Worm (Caenorhabditis elegans) whole organism, midembryonic: ENCODE data around the gene F26D2.13.

Experiments used
- T22C8.4 ChIP-seq: fragments of 200-800 bp; sonication (Bioruptor generic); IDR thresholded peaks from 2 replicates; pipeline ENCODE4 v1.3.6; 2022; ENCODE audit warnings: missing genetic modification characterization, missing compliant biosample characterization
- cog-1 ChIP-seq: sonication (generic microtip); optimal IDR thresholded peaks from 2 replicates; lab custom pipeline; 2016; ENCODE audit warnings: missing genetic modification characterization, missing compliant biosample characterization
- flt-1 ChIP-seq: fragments of 200-800 bp; sonication (Bioruptor generic); IDR thresholded peaks from 2 replicates; pipeline ENCODE4 v1.3.6; 2022; ENCODE audit warnings: missing genetic modification characterization, missing compliant biosample characterization
- klf-2 ChIP-seq: fragments of 200-800 bp; sonication (Bioruptor generic); conservative IDR thresholded peaks from 2 replicates; pipeline ENCODE4 v1.3.6; 2022; ENCODE audit warnings: missing genetic modification reagents, missing genetic modification characterization, missing compliant biosample characterization
- med-1 ChIP-seq: sonication (generic microtip); optimal IDR thresholded peaks from 2 replicates; lab custom pipeline; 2017; ENCODE audit warnings: missing genetic modification characterization, mild to moderate bottlenecking, missing compliant biosample characterization, antibody characterized with exemption, missing genetic modification reagents; ENCODE audit not compliant: insufficient read depth
- ref-1 ChIP-seq: fragments of 200-800 bp; sonication (Bioruptor generic); conservative IDR thresholded peaks from 2 replicates; pipeline ENCODE4 v1.3.6; 2022; ENCODE audit warnings: missing genetic modification reagents, missing genetic modification characterization, missing compliant biosample characterization
- tab-1 ChIP-seq: fragments of 200-800 bp; sonication (Bioruptor generic); IDR thresholded peaks from 2 replicates; pipeline ENCODE4 v1.3.6; 2022; ENCODE audit warnings: missing genetic modification characterization, missing compliant biosample characterization
- ztf-23 ChIP-seq: fragments of 200-800 bp; sonication (Bioruptor generic); IDR thresholded peaks from 2 replicates; pipeline ENCODE4 v1.3.6; 2022; ENCODE audit warnings: missing genetic modification reagents, missing genetic modification characterization, missing compliant biosample characterization
- ztf-29 ChIP-seq: fragments of 200-800 bp; sonication (Bioruptor generic); IDR thresholded peaks from 2 replicates; pipeline ENCODE4 v1.3.6; 2022; ENCODE audit warnings: missing genetic modification reagents, missing genetic modification characterization, missing compliant biosample characterization

F26D2.13 gene

ce11 chrV:16435510-16435909 is at the start of gene F26D2.13, which contains the start of gene F26D2.14:
Gene F26D2.13 (minus strand): TSS chrV:16435610.
Gene F26D2.14 (plus strand): TSS chrV:16435855.
- TF ChIP-seq ztf-23 (GFP tag; lab: Robert Waterston, UW) = no peak
- no peak for TF ChIP-seq cog-1 (tag; lab: Kevin White, UChicago)
- no peak for TF ChIP-seq T22C8.4 (GFP tag; lab: Robert Waterston, UW)
- no peak for TF ChIP-seq med-1 (GFP tag; lab: Kevin White, UChicago)

ce11 chrV:16483681-16484080 is 48.3 kb upstream of the F26D2.13 start, which contains the start of gene srh-139:
Gene srh-139 (plus strand): TSS chrV:16483981.
- TF ChIP-seq ref-1 (GFP tag; lab: Robert Waterston, UW) (no peak), med-1 (GFP tag; lab: Kevin White, UChicago) (no peak), ztf-23 (GFP tag; lab: Robert Waterston, UW) (no peak), flt-1 (GFP tag; lab: Robert Waterston, UW) (no peak), tab-1 (no peak), klf-2 (GFP tag; lab: Robert Waterston, UW) (no peak), ztf-29 (GFP tag; lab: Robert Waterston, UW) (no peak), cog-1 (tag; lab: Kevin White, UChicago) (no peak), T22C8.4 (GFP tag; lab: Robert Waterston, UW) (no peak)

DNA sequence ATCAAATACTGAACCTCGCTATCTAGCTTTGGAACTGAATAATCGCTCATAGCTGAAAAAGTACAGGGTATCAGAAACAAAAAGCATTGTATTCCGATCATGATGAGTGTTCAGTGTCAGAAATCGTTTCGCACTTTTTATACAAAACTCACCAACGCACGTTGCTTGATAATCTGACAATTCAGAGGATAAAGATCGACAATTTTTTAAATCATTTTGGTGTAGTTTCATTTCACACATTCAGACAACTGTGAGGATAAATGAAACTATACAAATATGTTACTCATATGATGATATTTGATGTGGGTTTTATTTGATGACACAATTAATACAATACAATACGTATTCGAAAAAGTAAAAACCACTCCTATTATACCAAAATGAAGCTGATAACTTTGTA is 47.6 kb upstream of the F26D2.13 start, which contains the start of gene F57E7.2:
TSS of gene F57E7.2 (minus strand) at position 101 of the 400 bp plus-strand sequence.
- TF ChIP-seq cog-1 (tag; lab: Kevin White, UChicago) (no peak), flt-1 (GFP tag; lab: Robert Waterston, UW) (no peak), med-1 (GFP tag; lab: Kevin White, UChicago) (no peak), klf-2 (GFP tag; lab: Robert Waterston, UW) (no peak), ztf-23 (GFP tag; lab: Robert Waterston, UW) (no peak), ztf-29 (GFP tag; lab: Robert Waterston, UW) (no peak), tab-1 (no peak)

DNA sequence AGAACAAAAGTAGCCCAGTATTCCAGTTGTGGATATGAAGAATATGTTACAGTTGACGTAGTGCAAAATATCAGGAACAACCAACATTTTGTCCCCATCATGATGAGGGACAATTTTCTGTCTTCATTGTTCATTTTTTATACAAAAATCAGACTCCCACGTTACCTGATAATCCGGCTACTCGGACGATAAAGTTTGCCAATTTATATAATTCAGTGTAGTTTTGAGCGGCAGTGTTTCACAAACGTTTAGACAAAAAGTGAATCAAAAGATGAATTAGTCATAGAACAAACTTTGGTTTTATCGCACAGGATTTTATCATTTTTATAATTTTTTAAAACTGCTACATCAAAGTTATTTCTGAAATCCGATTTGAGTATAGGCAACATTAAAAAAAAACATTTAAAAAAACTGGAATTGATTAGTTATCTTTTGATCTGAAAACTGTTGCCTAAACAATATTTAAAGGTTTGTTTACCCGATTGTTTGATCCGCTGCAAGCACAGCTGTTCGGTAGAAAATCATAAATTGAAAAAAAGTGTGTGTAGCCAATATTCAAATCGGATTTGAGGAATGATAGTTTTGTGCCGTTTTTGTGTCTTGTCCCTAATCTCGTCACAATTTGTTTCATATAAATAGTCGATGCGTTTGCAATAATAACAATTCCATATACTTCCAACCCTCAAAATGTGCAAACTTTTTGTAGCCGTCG is 45.7 kb upstream of the F26D2.13 start, which contains the start of the genes F57E7.4 and spig-6:
TSS of gene F57E7.4 (minus strand) at position 101 of the 712 bp plus-strand sequence.
TSS of gene spig-6 (plus strand) at position 662 of the 712 bp plus-strand sequence.
- TF ChIP-seq ztf-23 (GFP tag; lab: Robert Waterston, UW) (no peak), ztf-29 (GFP tag; lab: Robert Waterston, UW) (no peak), ref-1 (GFP tag; lab: Robert Waterston, UW) (no peak), med-1 (GFP tag; lab: Kevin White, UChicago) (no peak)

ce11 chrV:16479275-16479674 is 43.9 kb upstream of the F26D2.13 start, which contains the start of gene T08G3.11:
Gene T08G3.11 (minus strand): TSS chrV:16479375.
- TF ChIP-seq med-1 (GFP tag; lab: Kevin White, UChicago) = no peak

DNA sequence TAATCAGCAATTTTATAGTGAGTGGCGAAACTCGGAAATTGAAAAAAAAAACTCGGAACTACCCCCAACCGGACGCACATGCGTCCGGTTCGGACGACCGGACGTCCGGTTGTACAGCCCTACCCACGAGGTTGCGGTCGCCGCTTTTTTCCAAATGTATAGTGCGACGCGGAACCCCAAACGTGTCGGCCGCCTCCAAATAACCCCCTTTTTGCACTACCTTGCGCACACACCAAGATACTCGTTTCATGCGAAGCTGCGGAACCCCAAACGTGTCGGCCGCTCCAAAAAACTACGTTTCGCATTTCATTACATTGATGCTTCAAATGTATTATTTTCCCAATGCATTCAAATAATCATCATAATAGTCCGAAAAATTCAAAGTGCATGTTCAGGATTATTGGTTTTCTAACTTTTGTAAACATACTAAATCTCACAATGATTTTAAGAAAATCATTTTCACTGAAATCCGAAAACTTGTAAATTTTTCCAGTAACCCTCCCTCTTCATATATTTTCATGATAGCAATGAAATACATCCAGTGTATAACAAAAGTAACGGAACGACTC is 36.7 kb upstream of the F26D2.13 start, which contains the start of gene srw-35:
TSS of gene srw-35 (plus strand) at position 519 of the 569 bp plus-strand sequence.
- TF ChIP-seq klf-2 (GFP tag; lab: Robert Waterston, UW) (no peak), cog-1 (tag; lab: Kevin White, UChicago) (no peak), T22C8.4 (GFP tag; lab: Robert Waterston, UW) (no peak), med-1 (GFP tag; lab: Kevin White, UChicago) (no peak), ztf-29 (GFP tag; lab: Robert Waterston, UW) (no peak), ref-1 (GFP tag; lab: Robert Waterston, UW) (no peak)

DNA sequence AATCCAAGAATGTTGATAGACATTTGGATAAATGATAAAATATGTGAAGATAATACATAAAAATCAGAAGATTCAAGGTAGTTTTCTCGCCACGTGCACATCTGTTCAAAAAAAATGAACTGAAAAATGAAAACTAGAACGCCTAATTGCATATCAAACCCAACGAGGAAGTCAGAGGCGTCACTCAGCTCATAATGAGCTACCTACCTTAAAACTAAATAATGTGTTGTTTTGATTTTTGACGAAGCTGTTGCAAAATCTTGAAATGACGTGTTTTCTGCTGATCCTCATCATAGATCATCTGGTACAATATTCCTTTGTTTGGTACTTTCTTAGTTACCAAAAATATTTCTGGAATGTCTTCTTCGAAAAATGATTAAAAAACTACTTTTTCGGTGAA is 35.5 kb upstream of the F26D2.13 start, which contains the start of gene srh-138:
TSS of gene srh-138 (minus strand) at position 101 of the 400 bp plus-strand sequence.
- TF ChIP-seq ztf-29 (GFP tag; lab: Robert Waterston, UW) (no peak), T22C8.4 (GFP tag; lab: Robert Waterston, UW) (no peak), cog-1 (tag; lab: Kevin White, UChicago) (no peak), tab-1 (no peak), ref-1 (GFP tag; lab: Robert Waterston, UW) (no peak), ztf-23 (GFP tag; lab: Robert Waterston, UW) (no peak), med-1 (GFP tag; lab: Kevin White, UChicago) (no peak), flt-1 (GFP tag; lab: Robert Waterston, UW) (no peak), klf-2 (GFP tag; lab: Robert Waterston, UW) (no peak)

DNA sequence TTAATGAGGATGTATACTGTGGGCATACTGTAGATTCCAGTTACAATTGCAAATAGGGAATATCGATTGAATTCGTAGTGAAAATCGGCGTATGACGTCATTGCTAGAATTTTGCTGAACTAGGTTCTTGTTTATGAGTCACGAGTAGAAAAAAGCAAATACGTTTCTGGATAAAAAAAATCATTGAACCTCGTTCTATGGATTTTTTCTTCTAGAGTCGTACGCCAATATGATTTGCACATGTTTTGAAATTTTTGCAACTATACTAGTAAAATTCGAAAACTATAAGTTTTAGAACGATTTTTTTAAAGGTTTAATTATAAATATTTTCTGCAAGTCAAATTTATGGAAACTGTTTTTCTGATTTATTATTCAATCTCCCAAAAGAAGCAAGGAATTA is 32.4 kb upstream of the F26D2.13 start, which contains the start of gene sru-44:
TSS of gene sru-44 (minus strand) at position 101 of the 400 bp plus-strand sequence.
- TF ChIP-seq med-1 (GFP tag; lab: Kevin White, UChicago) (no peak), cog-1 (tag; lab: Kevin White, UChicago) (no peak), ref-1 (GFP tag; lab: Robert Waterston, UW) (no peak), ztf-23 (GFP tag; lab: Robert Waterston, UW) (no peak), tab-1 (no peak), flt-1 (GFP tag; lab: Robert Waterston, UW) (no peak), klf-2 (GFP tag; lab: Robert Waterston, UW) (no peak), T22C8.4 (GFP tag; lab: Robert Waterston, UW) (no peak), ztf-29 (GFP tag; lab: Robert Waterston, UW) (no peak)

- TF ChIP-seq ztf-23 (GFP tag; lab: Robert Waterston, UW) = no peak
- no peak for TF ChIP-seq flt-1 (GFP tag; lab: Robert Waterston, UW)
- no peak for TF ChIP-seq med-1 (GFP tag; lab: Kevin White, UChicago)
- no peak for TF ChIP-seq ztf-29 (GFP tag; lab: Robert Waterston, UW)
Measured at ce11 chrV:16460866-16461265, 25.5 kb upstream of the F26D2.13 start, which contains the start of gene srh-142. Gene srh-142 (minus strand): TSS chrV:16460966.
